Worm (Caenorhabditis elegans) whole organism, young adult: ENCODE results near the gene Y57G11C.38.

Experiments
- B0261.1 ChIP-seq: sonication (generic microtip); optimal IDR thresholded peaks from 2 replicates; lab custom pipeline; 2016; ENCODE audit warnings: mild to moderate bottlenecking, missing genetic modification characterization, moderate library complexity, missing compliant biosample characterization
- B0336.3 ChIP-seq: fragments of 200-800 bp; sonication (Bioruptor generic); IDR thresholded peaks from 2 replicates; pipeline ENCODE4 v1.3.6; 2022; ENCODE audit warnings: missing genetic modification characterization, missing compliant biosample characterization
- C17E4.6 ChIP-seq: fragments of 200-800 bp; sonication (Bioruptor generic); IDR thresholded peaks from 2 replicates; pipeline ENCODE4 v1.3.6; 2022; ENCODE audit warnings: missing genetic modification reagents, missing genetic modification characterization, missing compliant biosample characterization
- F39B2.1 ChIP-seq: fragments of 200-800 bp; sonication (Bioruptor generic); IDR thresholded peaks from 2 replicates; pipeline ENCODE4 v1.3.6; 2022; ENCODE audit warnings: missing genetic modification reagents, missing genetic modification characterization, missing compliant biosample characterization
- F49E8.2 ChIP-seq: sonication (generic microtip); optimal IDR thresholded peaks from 3 replicates; lab custom pipeline; 2017; ENCODE audit warnings: missing genetic modification characterization, mild to moderate bottlenecking, missing compliant biosample characterization, antibody characterized with exemption, moderate library complexity; ENCODE audit not compliant: insufficient read depth
- F55B11.4 ChIP-seq: sonication (generic microtip); optimal IDR thresholded peaks from 2 replicates; lab custom pipeline; 2016; ENCODE audit warnings: missing compliant biosample characterization, missing genetic modification characterization, borderline replicate concordance; ENCODE audit not compliant: insufficient read depth
- F57C9.4 ChIP-seq: sonication (generic microtip); optimal IDR thresholded peaks from 2 replicates; lab custom pipeline; 2017; ENCODE audit warnings: mild to moderate bottlenecking, missing genetic modification characterization, missing compliant biosample characterization
- Y79H2A.3 ChIP-seq: fragments of 200-800 bp; sonication (Bioruptor generic); conservative IDR thresholded peaks from 2 replicates; pipeline ENCODE4 v1.3.6; 2022; ENCODE audit warnings: missing genetic modification reagents, missing genetic modification characterization, missing compliant biosample characterization
- aptf-3 ChIP-seq: fragments of 200-800 bp; sonication (Bioruptor generic); IDR thresholded peaks from 2 replicates; pipeline ENCODE4 v1.3.6; 2022; ENCODE audit warnings: missing genetic modification characterization, missing compliant biosample characterization
- atf-7 ChIP-seq: sonication (generic microtip); optimal IDR thresholded peaks from 2 replicates; lab custom pipeline; 2017; ENCODE audit warnings: mild to moderate bottlenecking, missing genetic modification characterization, missing compliant biosample characterization
- attf-5 ChIP-seq: fragments of 200-800 bp; sonication (Bioruptor generic); optimal IDR thresholded peaks from 2 replicates; lab custom pipeline; 2018; ENCODE audit warnings: mild to moderate bottlenecking, missing genetic modification characterization, missing compliant biosample characterization
- attf-6 ChIP-seq: fragments of 200-800 bp; sonication (Bioruptor generic); IDR thresholded peaks from 2 replicates; pipeline ENCODE4 v1.3.6; 2022; ENCODE audit warnings: missing genetic modification reagents, missing genetic modification characterization, missing compliant biosample characterization
- cebp-1 ChIP-seq, 2 experiments: fragments of 200-800 bp in 1 of 2; sonication (Bioruptor generic) in 1 of 2; sonication (generic microtip) in 1 of 2; IDR thresholded peaks in 1 of 2; optimal IDR thresholded peaks in 1 of 2; 2 replicates each; pipeline versions ENCODE4 v1.3.6 to Lab custom; 2017 to 2022; ENCODE audit warnings: missing compliant biosample characterization in 2 of 2, missing genetic modification characterization in 2 of 2, mild to moderate bottlenecking in 1 of 2, missing genetic modification reagents in 1 of 2, moderate library complexity in 1 of 2
- die-1 ChIP-seq: sonication (generic microtip); optimal IDR thresholded peaks from 2 replicates; lab custom pipeline; 2016; ENCODE audit warnings: missing genotype, mild to moderate bottlenecking, missing genetic modification characterization, missing compliant biosample characterization
- egl-18 ChIP-seq: fragments of 200-800 bp; sonication (Bioruptor generic); IDR thresholded peaks from 2 replicates; pipeline ENCODE4 v1.3.6; 2022; ENCODE audit warnings: missing genetic modification reagents, missing genetic modification characterization, missing compliant biosample characterization
- fkh-3 ChIP-seq: sonication (generic microtip); optimal IDR thresholded peaks from 2 replicates; lab custom pipeline; 2016; ENCODE audit warnings: mild to moderate bottlenecking, missing genetic modification characterization, missing compliant biosample characterization
- gei-17 ChIP-seq: fragments of 200-800 bp; sonication (Bioruptor generic); optimal IDR thresholded peaks from 2 replicates; lab custom pipeline; 2018; ENCODE audit warnings: mild to moderate bottlenecking, missing genetic modification characterization, missing compliant biosample characterization
- hlh-26 ChIP-seq: fragments of 200-800 bp; sonication (Bioruptor generic); conservative IDR thresholded peaks from 2 replicates; pipeline ENCODE4 v1.3.6; 2022; ENCODE audit warnings: missing genetic modification reagents, missing genetic modification characterization, missing compliant biosample characterization
- hmg-1.2 ChIP-seq: fragments of 200-800 bp; sonication (Bioruptor generic); IDR thresholded peaks from 2 replicates; pipeline ENCODE4 v1.3.6; 2022; ENCODE audit warnings: missing genetic modification reagents, missing genetic modification characterization, missing compliant biosample characterization
- hmg-20 ChIP-seq: fragments of 200-800 bp; sonication (Bioruptor generic); IDR thresholded peaks from 2 replicates; pipeline ENCODE4 v1.3.6; 2022; ENCODE audit warnings: missing genetic modification reagents, missing genetic modification characterization, missing compliant biosample characterization
- hrde-1 ChIP-seq: sonication (generic microtip); optimal IDR thresholded peaks from 2 replicates; lab custom pipeline; 2016; ENCODE audit warnings: missing genetic modification characterization, mild to moderate bottlenecking, missing compliant biosample characterization, moderate library complexity, missing genotype, missing genetic modification reagents, borderline replicate concordance
- let-607 ChIP-seq, 2 experiments: fragments of 200-800 bp in 1 of 2; sonication (Bioruptor generic) in 1 of 2; sonication (generic microtip) in 1 of 2; optimal IDR thresholded peaks; 2 replicates each; lab custom pipeline; 2016 to 2018; ENCODE audit warnings: mild to moderate bottlenecking in 2 of 2, missing compliant biosample characterization in 2 of 2, missing genetic modification characterization in 2 of 2, moderate library complexity in 2 of 2, missing genotype in 1 of 2
- lin-40 ChIP-seq: sonication (generic microtip); optimal IDR thresholded peaks from 2 replicates; lab custom pipeline; 2016; ENCODE audit warnings: missing genetic modification characterization, mild to moderate bottlenecking, missing compliant biosample characterization, missing genotype, missing genetic modification reagents
- lsl-1 ChIP-seq: fragments of 200-800 bp; sonication (Bioruptor generic); optimal IDR thresholded peaks from 2 replicates; lab custom pipeline; 2018; ENCODE audit warnings: mild to moderate bottlenecking, missing genetic modification characterization, moderate library complexity, missing compliant biosample characterization
- mxl-1 ChIP-seq: sonication (generic microtip); optimal IDR thresholded peaks from 2 replicates; lab custom pipeline; 2016; ENCODE audit warnings: missing genetic modification characterization, missing compliant biosample characterization
- nfyb-1 ChIP-seq: fragments of 200-800 bp; sonication (Bioruptor generic); IDR thresholded peaks from 2 replicates; pipeline ENCODE4 v1.3.6; 2022; ENCODE audit warnings: missing genetic modification reagents, missing genetic modification characterization, missing compliant biosample characterization
- nhr-80 ChIP-seq: sonication (generic microtip); optimal IDR thresholded peaks from 2 replicates; lab custom pipeline; 2016; ENCODE audit warnings: missing genetic modification characterization, missing compliant biosample characterization
- nhr-90 ChIP-seq: sonication (generic microtip); optimal IDR thresholded peaks from 2 replicates; lab custom pipeline; 2016; ENCODE audit warnings: missing genotype, mild to moderate bottlenecking, missing genetic modification characterization, missing compliant biosample characterization
- pbrm-1 ChIP-seq: fragments of 200-800 bp; sonication (Bioruptor generic); IDR thresholded peaks from 2 replicates; pipeline ENCODE4 v1.3.6; 2022; ENCODE audit warnings: missing genetic modification reagents, missing genetic modification characterization, missing compliant biosample characterization
- pha-4 ChIP-seq: fragments of 150-350 bp; sonication (generic microtip); optimal IDR thresholded peaks from 2 replicates; lab custom pipeline; 2014; ENCODE audit warnings: missing biosample characterization, missing genetic modification reagents, missing genetic modification characterization
- rpc-1 ChIP-seq, 2 experiments: fragments of 150-350 bp in 1 of 2; sonication (generic microtip) in 1 of 2; optimal IDR thresholded peaks; 2 replicates each; lab custom pipeline; 2014 to 2018; ENCODE audit warnings: missing biosample characterization in 1 of 2, missing genetic modification characterization in 1 of 2, missing genetic modification reagents in 1 of 2, missing genotype in 1 of 2
- snpc-1.1 ChIP-seq: sonication (generic microtip); optimal IDR thresholded peaks from 2 replicates; lab custom pipeline; 2017; ENCODE audit warnings: missing genetic modification characterization, mild to moderate bottlenecking, missing compliant biosample characterization, antibody characterized with exemption, moderate library complexity, missing genotype, missing genetic modification reagents; ENCODE audit not compliant: insufficient read depth
- snpc-1.3 ChIP-seq: sonication (generic microtip); optimal IDR thresholded peaks from 2 replicates; lab custom pipeline; 2017; ENCODE audit warnings: missing genetic modification characterization, mild to moderate bottlenecking, missing compliant biosample characterization, antibody characterized with exemption, moderate library complexity, missing genotype, missing genetic modification reagents; ENCODE audit not compliant: insufficient read depth
- snpc-3.4 ChIP-seq: sonication (generic microtip); optimal IDR thresholded peaks from 2 replicates; lab custom pipeline; 2017; ENCODE audit warnings: missing genetic modification characterization, mild to moderate bottlenecking, missing compliant biosample characterization, antibody characterized with exemption, moderate library complexity, missing genotype, missing genetic modification reagents
- snpc-4 ChIP-seq, 5 experiments: fragments of 150-350 bp in 1 of 5; sonication (generic microtip) in 4 of 5; optimal IDR thresholded peaks; 2 replicates each; lab custom pipeline; 2014 to 2018; ENCODE audit warnings: missing genetic modification characterization in 5 of 5, missing biosample characterization in 3 of 5, antibody characterized with exemption in 2 of 5, mild to moderate bottlenecking in 2 of 5, missing compliant biosample characterization in 2 of 5, missing genotype in 2 of 5, moderate library complexity in 2 of 5, missing genetic modification reagents in 1 of 5
- sptf-2 ChIP-seq: fragments of 200-800 bp; sonication (Bioruptor generic); optimal IDR thresholded peaks from 2 replicates; lab custom pipeline; 2018; ENCODE audit warnings: mild to moderate bottlenecking, missing genetic modification characterization, missing compliant biosample characterization
- tbp1 ChIP-seq: fragments of 200-800 bp; sonication (Bioruptor generic); optimal IDR thresholded peaks from 2 replicates; lab custom pipeline; 2018; ENCODE audit warnings: mild to moderate bottlenecking, missing genetic modification characterization, missing compliant biosample characterization
- tbx-9 ChIP-seq: sonication (generic microtip); optimal IDR thresholded peaks from 2 replicates; lab custom pipeline; 2016; ENCODE audit warnings: borderline replicate concordance, missing genetic modification characterization, inconsistent platforms, missing compliant biosample characterization
- unc-62 ChIP-seq: fragments of 150-350 bp; optimal IDR thresholded peaks from 2 replicates; lab custom pipeline; 2014; ENCODE audit warnings: missing biosample characterization, missing genetic modification reagents, missing genetic modification characterization
- ztf-18 ChIP-seq: sonication (generic microtip); optimal IDR thresholded peaks from 2 replicates; lab custom pipeline; 2016; ENCODE audit warnings: missing genotype, mild to moderate bottlenecking, missing genetic modification characterization, missing compliant biosample characterization
- ztf-25 ChIP-seq: fragments of 200-800 bp; sonication (Bioruptor generic); IDR thresholded peaks from 2 replicates; pipeline ENCODE4 v1.3.6; 2022; ENCODE audit warnings: missing genetic modification reagents, missing genetic modification characterization, missing compliant biosample characterization
- ztf-6 ChIP-seq: fragments of 200-800 bp; sonication (Bioruptor generic); IDR thresholded peaks from 2 replicates; pipeline ENCODE4 v1.3.6; 2022; ENCODE audit warnings: missing genetic modification reagents, missing genetic modification characterization, missing compliant biosample characterization

Gene Y57G11C.38

DNA sequence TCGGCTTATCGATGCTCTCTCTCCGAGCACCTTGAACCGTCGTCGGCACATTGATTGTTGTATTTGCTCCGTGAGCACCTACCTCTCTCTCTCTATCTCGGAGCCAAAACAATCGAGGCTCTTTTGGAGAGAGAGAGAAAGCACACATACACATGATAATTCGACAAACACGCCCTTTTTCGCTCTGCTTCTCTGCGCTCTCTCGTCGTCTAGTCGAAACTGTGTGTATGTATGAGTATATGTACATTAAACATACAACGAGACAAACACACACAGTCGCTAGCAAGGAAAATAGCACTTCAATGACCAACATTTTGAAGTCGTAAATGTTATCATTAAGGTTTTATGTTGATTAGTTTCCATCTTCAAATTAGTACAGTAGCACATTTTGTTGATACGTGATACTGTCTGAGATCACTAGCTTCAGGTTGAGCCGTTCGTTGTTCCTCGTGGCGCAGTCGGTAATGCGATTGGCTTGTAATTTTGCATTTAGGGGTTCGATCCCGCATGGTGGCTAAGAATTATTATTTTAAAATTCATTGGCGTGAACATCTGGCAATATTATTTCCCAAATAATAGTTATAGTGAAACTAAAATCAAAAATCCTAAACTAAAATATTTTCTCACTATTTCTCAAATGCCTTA is 12.8 kb downstream of the Y57G11C.38 start:
- TF ChIP-seq die-1 = peak; percentile 47
- no peak for TF ChIP-seq egl-18
- peak; percentile 7 for TF ChIP-seq F49E8.2 (tag; lab: Kevin White, UChicago)
- TF ChIP-seq snpc-1.3 (tag; lab: Kevin White, UChicago) = peak; percentile 88
- TF ChIP-seq pbrm-1 = 0 out of 2 replicates have a peak, but pooled peaks have one; percentile 23
- no peak for TF ChIP-seq hmg-20 (GFP tag; lab: Robert Waterston, UW)
- no peak for TF ChIP-seq F39B2.1 (GFP tag; lab: Robert Waterston, UW)
- TF ChIP-seq nhr-90 = peak; percentile 9
- TF ChIP-seq mxl-1 (tag; lab: Kevin White, UChicago) = peak; percentile 1
- TF ChIP-seq ztf-25 (GFP tag; lab: Robert Waterston, UW) = 0 out of 2 replicates have a peak, but pooled peaks have one; percentile 34
- peak; percentile 31 for TF ChIP-seq lin-40 (tag; lab: Kevin White, UChicago)
- no peak for TF ChIP-seq C17E4.6
- 0 out of 2 replicates have a peak, but pooled peaks have one; percentile 44 for TF ChIP-seq nfyb-1 (GFP tag; lab: Robert Waterston, UW)
- peak; percentile 20 for TF ChIP-seq snpc-1.1
- TF ChIP-seq hrde-1 (tag; lab: Kevin White, UChicago) = no peak
- TF ChIP-seq attf-5 = peak; percentile 23
- TF ChIP-seq nhr-80 (tag; lab: Kevin White, UChicago) = peak; percentile 88
- peak; percentile 22 for TF ChIP-seq atf-7 (tag; lab: Kevin White, UChicago)
- TF ChIP-seq let-607 (tag; optimal IDR thresholded peaks at IDR 0.05; lab: Kevin White, UChicago) = peak in 1 of 2 experiments; percentile 4
- TF ChIP-seq ztf-18 (tag; lab: Kevin White, UChicago) = peak; percentile 66
- TF ChIP-seq snpc-3.4 = peak; percentile 15
- TF ChIP-seq tbp1 (GFP tag; lab: Kevin White, UChicago) = peak; percentile 89
- TF ChIP-seq attf-6 (GFP tag; lab: Robert Waterston, UW) = peak; percentile 98
- TF ChIP-seq B0336.3 (GFP tag; lab: Robert Waterston, UW) = peak; percentile 31; the same call in 1 of the 2 replicates
- TF ChIP-seq gei-17 (GFP tag; lab: Kevin White, UChicago) = no peak
- TF ChIP-seq pha-4 (tag; lab: Kevin White, UChicago) = no peak
- no peak for TF ChIP-seq ztf-6
- peak; percentile 93 for TF ChIP-seq snpc-4 (GFP tag; optimal IDR thresholded peaks at IDR 0.05; lab: Kevin White, UChicago)
- peak; percentile 23 to 98 (median 96) for TF ChIP-seq snpc-4 (tag; optimal IDR thresholded peaks at IDR 0.05; lab: Kevin White, UChicago)
- no peak for TF ChIP-seq sptf-2 (GFP tag; lab: Kevin White, UChicago)
- no peak for TF ChIP-seq fkh-3 (tag; lab: Kevin White, UChicago)
- no peak for TF ChIP-seq cebp-1 (GFP tag; IDR thresholded peaks at IDR 0.05; lab: Robert Waterston, UW)
- peak; percentile 54 for TF ChIP-seq cebp-1 (tag; optimal IDR thresholded peaks at IDR 0.05; lab: Kevin White, UChicago)
- TF ChIP-seq B0261.1 = peak; percentile 76
- TF ChIP-seq rpc-1 (optimal IDR thresholded peaks at IDR 0.05; lab: Kevin White, UChicago) = peak; percentile 58
- peak; percentile 81 for TF ChIP-seq rpc-1 (tag; optimal IDR thresholded peaks at IDR 0.05; lab: Kevin White, UChicago)
- peak; percentile 36; the same call in 1 of the 2 replicates for TF ChIP-seq hmg-1.2 (GFP tag; lab: Robert Waterston, UW)

DNA sequence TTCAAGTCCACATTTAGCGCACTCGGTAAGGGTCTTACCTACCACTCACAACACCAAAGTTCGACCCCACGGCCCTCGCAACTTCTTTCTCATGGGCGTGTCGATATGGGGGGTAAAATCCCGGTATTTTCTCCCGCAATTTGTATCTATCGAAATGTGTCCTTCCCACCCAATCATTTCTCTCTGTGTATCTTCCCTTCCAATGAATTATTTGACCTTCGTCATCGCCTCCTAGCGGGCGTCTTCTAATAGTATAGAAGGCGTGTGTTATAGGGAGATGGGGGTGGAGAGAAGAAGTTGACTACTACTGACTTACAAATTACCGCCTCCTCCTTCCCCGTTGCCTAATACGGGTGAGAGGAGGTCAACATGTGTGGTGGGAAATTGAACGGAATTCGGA is 14.4 kb downstream of the Y57G11C.38 start:
- peak; percentile 16 for TF ChIP-seq rpc-1 (optimal IDR thresholded peaks at IDR 0.05; lab: Kevin White, UChicago)
- peak; percentile 58 for TF ChIP-seq rpc-1 (tag; optimal IDR thresholded peaks at IDR 0.05; lab: Kevin White, UChicago)
- no peak for TF ChIP-seq F57C9.4 (tag; lab: Kevin White, UChicago)
- TF ChIP-seq aptf-3 (GFP tag; lab: Robert Waterston, UW) = no peak
- peak; percentile 72 for TF ChIP-seq snpc-4 (GFP tag; optimal IDR thresholded peaks at IDR 0.05; lab: Kevin White, UChicago)
- peak in 3 of 4 experiments; percentile 85 to 92 (median 86) for TF ChIP-seq snpc-4 (tag; optimal IDR thresholded peaks at IDR 0.05; lab: Kevin White, UChicago)
- peak; percentile 23 for TF ChIP-seq tbp1 (GFP tag; lab: Kevin White, UChicago)
- TF ChIP-seq F55B11.4 (tag; lab: Kevin White, UChicago) = no peak
- no peak for TF ChIP-seq unc-62 (GFP tag; lab: Kevin White, UChicago)
- TF ChIP-seq snpc-3.4 = no peak
- TF ChIP-seq attf-6 (GFP tag; lab: Robert Waterston, UW) = peak; percentile 90
- TF ChIP-seq lsl-1 (GFP tag; lab: Kevin White, UChicago) = no peak
- no peak for TF ChIP-seq hlh-26 (GFP tag; lab: Robert Waterston, UW)
- no peak for TF ChIP-seq Y79H2A.3
- no peak for TF ChIP-seq tbx-9 (tag; lab: Kevin White, UChicago)
- TF ChIP-seq, all 124 proteins: peak for 4
